Fruit fly (Drosophila melanogaster) whole organism, embryonic: ENCODE data around the gene inaE.

ENCODE experiments used
- Adf1 ChIP-seq: fragments of 200-800 bp; sonication (Bioruptor generic); IDR thresholded peaks from 2 replicates; pipeline ENCODE4 v1.3.6; 2022; ENCODE audit warnings: missing biosample characterization, missing genetic modification characterization
- Atf3 ChIP-seq: fragments of 200-800 bp; sonication (Bioruptor generic); optimal IDR thresholded peaks from 3 replicates; lab custom pipeline; 2016; ENCODE audit warnings: missing biosample characterization, missing genetic modification characterization
- CG10267 ChIP-seq: fragments of 200-800 bp; sonication (Bioruptor generic); optimal IDR thresholded peaks from 2 replicates; lab custom pipeline; 2018; ENCODE audit warnings: missing biosample characterization, mild to moderate bottlenecking, missing genetic modification characterization, moderate library complexity
- CG11093 ChIP-seq: fragments of 200-800 bp; sonication (Bioruptor generic); IDR thresholded peaks from 3 replicates; pipeline ENCODE4 v1.3.6; 2022; ENCODE audit warnings: missing biosample characterization, missing genetic modification characterization
- CG11247 ChIP-seq: fragments of 200-800 bp; sonication (Bioruptor generic); IDR thresholded peaks from 2 replicates; pipeline ENCODE4 v1.3.6; 2022; ENCODE audit warnings: missing biosample characterization, missing genetic modification characterization
- CG11456 ChIP-seq: fragments of 200-800 bp; sonication (Bioruptor generic); IDR thresholded peaks from 3 replicates; pipeline ENCODE4 v1.3.6; 2022; ENCODE audit warnings: missing biosample characterization, missing genetic modification characterization
- CG11504 ChIP-seq: fragments of 200-800 bp; sonication (Bioruptor generic); optimal IDR thresholded peaks from 3 replicates; lab custom pipeline; 2019; ENCODE audit warnings: missing biosample characterization, mild to moderate bottlenecking, missing genetic modification characterization, moderate library complexity
- CG11560 ChIP-seq: fragments of 200-800 bp; sonication (Bioruptor generic); IDR thresholded peaks from 3 replicates; pipeline ENCODE4 v1.3.6; 2022; ENCODE audit warnings: missing biosample characterization, missing genetic modification characterization
- CG12299 ChIP-seq: fragments of 200-800 bp; sonication (Bioruptor generic); optimal IDR thresholded peaks from 2 replicates; lab custom pipeline; 2018; ENCODE audit warnings: missing biosample characterization, mild to moderate bottlenecking, missing genetic modification characterization
- CG13123 ChIP-seq: fragments of 200-800 bp; sonication (Bioruptor generic); optimal IDR thresholded peaks from 2 replicates; lab custom pipeline; 2016; ENCODE audit warnings: missing biosample characterization, missing genetic modification characterization
- CG1647 ChIP-seq: fragments of 200-800 bp; sonication (Bioruptor generic); optimal IDR thresholded peaks from 3 replicates; lab custom pipeline; 2016; ENCODE audit warnings: missing biosample characterization, missing genetic modification characterization
- CG17568 ChIP-seq: fragments of 200-800 bp; sonication (Bioruptor generic); optimal IDR thresholded peaks from 2 replicates; lab custom pipeline; 2018; ENCODE audit warnings: missing biosample characterization, mild to moderate bottlenecking, missing genetic modification characterization, moderate library complexity
- CG18764 ChIP-seq: fragments of 200-800 bp; sonication (Bioruptor generic); optimal IDR thresholded peaks from 3 replicates; lab custom pipeline; 2016; ENCODE audit warnings: missing biosample characterization, missing genetic modification characterization
- CG2129 ChIP-seq: fragments of 200-800 bp; sonication (Bioruptor generic); IDR thresholded peaks from 2 replicates; pipeline ENCODE4 v1.3.6; 2022; ENCODE audit warnings: missing biosample characterization, missing genetic modification characterization; ENCODE audit not compliant: partially characterized antibody
- CG31365 ChIP-seq: fragments of 200-800 bp; sonication (Bioruptor generic); optimal IDR thresholded peaks from 2 replicates; lab custom pipeline; 2018; ENCODE audit warnings: missing biosample characterization, mild to moderate bottlenecking, missing genetic modification characterization
- CG3407 ChIP-seq: fragments of 200-800 bp; sonication (Bioruptor generic); optimal IDR thresholded peaks from 2 replicates; lab custom pipeline; 2018; ENCODE audit warnings: missing biosample characterization, mild to moderate bottlenecking, missing genetic modification characterization
- CG3726 ChIP-seq: fragments of 200-800 bp; sonication (Bioruptor generic); IDR thresholded peaks from 3 replicates; pipeline ENCODE4, ENCODE4 v1.3.6; 2022; ENCODE audit warnings: missing biosample characterization, missing genetic modification characterization
- CG5953 ChIP-seq: fragments of 200-800 bp; sonication (Bioruptor generic); IDR thresholded peaks from 2 replicates; pipeline ENCODE4 v1.3.6; 2022; ENCODE audit warnings: missing biosample characterization, missing genetic modification characterization
- CG7271 ChIP-seq: fragments of 200-800 bp; sonication (Bioruptor generic); optimal IDR thresholded peaks from 2 replicates; lab custom pipeline; 2018; ENCODE audit warnings: missing biosample characterization, mild to moderate bottlenecking, missing genetic modification characterization, moderate library complexity
- CG9215 ChIP-seq: fragments of 200-800 bp; sonication (Bioruptor generic); IDR thresholded peaks from 2 replicates; pipeline ENCODE4 v1.3.6; 2022; ENCODE audit warnings: missing biosample characterization, missing genetic modification characterization
- CHES-1-like ChIP-seq: fragments of 200-800 bp; sonication (Bioruptor generic); optimal IDR thresholded peaks from 2 replicates; lab custom pipeline; 2016; ENCODE audit warnings: missing biosample characterization, missing genetic modification characterization
- D19B ChIP-seq: fragments of 200-800 bp; sonication (Bioruptor generic); optimal IDR thresholded peaks from 2 replicates; lab custom pipeline; 2017; ENCODE audit warnings: missing biosample characterization, mild to moderate bottlenecking, missing genetic modification characterization
- Dek ChIP-seq: fragments of 200-800 bp; sonication (Bioruptor generic); optimal IDR thresholded peaks from 3 replicates; lab custom pipeline; 2019; ENCODE audit warnings: missing biosample characterization, mild to moderate bottlenecking, missing genetic modification characterization, moderate library complexity
- HLH3B ChIP-seq: fragments of 200-800 bp; sonication (Bioruptor generic); IDR thresholded peaks from 2 replicates; pipeline ENCODE4 v1.3.6; 2022; ENCODE audit warnings: missing biosample characterization, missing genetic modification characterization
- Hey ChIP-seq: fragments of 200-800 bp; sonication (Bioruptor generic); optimal IDR thresholded peaks from 3 replicates; lab custom pipeline; 2018; ENCODE audit warnings: missing biosample characterization, mild to moderate bottlenecking, missing genetic modification characterization
- Lim3 ChIP-seq: fragments of 200-800 bp; sonication (Bioruptor generic); IDR thresholded peaks from 2 replicates; pipeline ENCODE4 v1.3.6; 2022; ENCODE audit warnings: missing biosample characterization, missing genetic modification characterization
- NC2β ChIP-seq: fragments of 200-800 bp; sonication (Bioruptor generic); optimal IDR thresholded peaks from 2 replicates; lab custom pipeline; 2016; ENCODE audit warnings: missing biosample characterization, missing genetic modification characterization
- Nf-YA ChIP-seq: fragments of 200-800 bp; sonication (Bioruptor generic); IDR thresholded peaks from 2 replicates; pipeline ENCODE4 v1.3.6; 2022; ENCODE audit warnings: missing biosample characterization, missing genetic modification characterization
- Optix ChIP-seq: fragments of 200-800 bp; sonication (Bioruptor generic); IDR thresholded peaks from 3 replicates; pipeline ENCODE4 v1.3.6; 2022; ENCODE audit warnings: missing biosample characterization, missing genetic modification characterization
- Poxn ChIP-seq: fragments of 200-800 bp; sonication (Bioruptor generic); IDR thresholded peaks from 2 replicates; pipeline ENCODE4 v1.3.6; 2022; ENCODE audit warnings: missing biosample characterization, missing genetic modification characterization
- Sox100B ChIP-seq: fragments of 200-800 bp; sonication (Bioruptor generic); optimal IDR thresholded peaks from 3 replicates; lab custom pipeline; 2018; ENCODE audit warnings: missing biosample characterization, mild to moderate bottlenecking, missing genetic modification characterization
- Spps ChIP-seq: fragments of 200-800 bp; sonication (Bioruptor generic); optimal IDR thresholded peaks from 2 replicates; lab custom pipeline; 2018; ENCODE audit warnings: missing biosample characterization, mild to moderate bottlenecking, missing genetic modification characterization
- ab ChIP-seq: fragments of 200-800 bp; sonication (Bioruptor generic); optimal IDR thresholded peaks from 2 replicates; lab custom pipeline; 2016; ENCODE audit warnings: missing biosample characterization, missing genetic modification characterization
- ara ChIP-seq: fragments of 200-800 bp; sonication (Bioruptor generic); IDR thresholded peaks from 2 replicates; pipeline ENCODE4 v1.3.6; 2022; ENCODE audit warnings: missing biosample characterization, missing genetic modification characterization
- bab2 ChIP-seq: fragments of 200-800 bp; sonication (Bioruptor generic); optimal IDR thresholded peaks from 2 replicates; lab custom pipeline; 2016; ENCODE audit warnings: missing biosample characterization, missing genetic modification characterization
- cg ChIP-seq: fragments of 200-800 bp; sonication (Bioruptor generic); optimal IDR thresholded peaks from 3 replicates; lab custom pipeline; 2019; ENCODE audit warnings: missing biosample characterization, mild to moderate bottlenecking, missing genetic modification characterization, moderate library complexity
- chif ChIP-seq, 2 experiments: fragments of 200-800 bp; sonication (Bioruptor generic); optimal IDR thresholded peaks; 3 replicates each; lab custom pipeline; 2016; ENCODE audit warnings: missing biosample characterization in 2 of 2, missing genetic modification characterization in 2 of 2
- croc ChIP-seq: fragments of 200-800 bp; sonication (Bioruptor generic); conservative IDR thresholded peaks from 3 replicates; pipeline ENCODE4 v1.3.6; 2022; ENCODE audit warnings: missing biosample characterization, missing genetic modification characterization
- crol ChIP-seq: fragments of 200-800 bp; sonication (Bioruptor generic); IDR thresholded peaks from 2 replicates; pipeline ENCODE4 v1.3.6; 2022; ENCODE audit warnings: missing biosample characterization, missing genetic modification characterization
- ewg ChIP-seq: fragments of 200-800 bp; sonication (Bioruptor generic); optimal IDR thresholded peaks from 3 replicates; lab custom pipeline; 2017; ENCODE audit warnings: mild to moderate bottlenecking, missing biosample characterization, missing genetic modification reagents, missing genetic modification characterization
- fd3F ChIP-seq: fragments of 200-800 bp; sonication (Bioruptor generic); optimal IDR thresholded peaks from 2 replicates; lab custom pipeline; 2018; ENCODE audit warnings: missing biosample characterization, mild to moderate bottlenecking, missing genetic modification characterization, moderate library complexity
- hkb ChIP-seq, 2 experiments: fragments of 200-800 bp in 1 of 2; fragments of >200 bp in 1 of 2; sonication (Bioruptor generic) in 1 of 2; IDR thresholded peaks in 1 of 2; optimal IDR thresholded peaks in 1 of 2; 2 replicates each; pipeline versions ENCODE4 v1.3.6 to Lab custom; 2017 to 2022; ENCODE audit warnings: missing biosample characterization in 1 of 2, missing genetic modification characterization in 1 of 2
- kni ChIP-seq: fragments of 200-800 bp; sonication (Bioruptor generic); optimal IDR thresholded peaks from 3 replicates; lab custom pipeline; 2017; ENCODE audit warnings: mild to moderate bottlenecking, missing biosample characterization, missing genetic modification reagents, missing genetic modification characterization
- lola ChIP-seq, 3 experiments: fragments of >200 bp in 2 of 3; fragments of 200-800 bp in 1 of 3; sonication (Bioruptor generic) in 1 of 3; optimal IDR thresholded peaks; 2 replicates each; lab custom pipeline; 2017 to 2019; ENCODE audit warnings: missing biosample characterization in 3 of 3, missing genetic modification characterization in 3 of 3, mild to moderate bottlenecking in 1 of 3, moderate library complexity in 1 of 3
- prd ChIP-seq, 3 experiments: fragments of >200 bp in 2 of 3; fragments of 200-800 bp in 1 of 3; sonication (Bioruptor generic) in 1 of 3; optimal IDR thresholded peaks in 2 of 3; IDR thresholded peaks in 1 of 3; 2 replicates in 2 of 3; 3 replicates in 1 of 3; pipeline versions ENCODE4 v1.3.6 to Lab custom; 2017 to 2022; ENCODE audit warnings: missing biosample characterization in 1 of 3, missing genetic modification characterization in 1 of 3
- ssp ChIP-seq: fragments of 200-800 bp; sonication (Bioruptor generic); IDR thresholded peaks from 2 replicates; pipeline ENCODE4 v1.3.6; 2022; ENCODE audit warnings: missing biosample characterization, missing genetic modification characterization
- tgo ChIP-seq: fragments of 200-800 bp; sonication (Bioruptor generic); IDR thresholded peaks from 3 replicates; pipeline ENCODE4 v1.3.6; 2022; ENCODE audit warnings: missing biosample characterization, missing genetic modification characterization
- trem ChIP-seq: fragments of 200-800 bp; optimal IDR thresholded peaks from 3 replicates; lab custom pipeline; 2019; ENCODE audit warnings: missing biosample characterization, mild to moderate bottlenecking, missing genetic modification characterization, moderate library complexity
- z ChIP-seq: fragments of 200-800 bp; sonication (Bioruptor generic); IDR thresholded peaks from 3 replicates; pipeline ENCODE4 v1.3.6; 2022; ENCODE audit warnings: missing biosample characterization, missing genetic modification characterization

inaE gene

DNA sequence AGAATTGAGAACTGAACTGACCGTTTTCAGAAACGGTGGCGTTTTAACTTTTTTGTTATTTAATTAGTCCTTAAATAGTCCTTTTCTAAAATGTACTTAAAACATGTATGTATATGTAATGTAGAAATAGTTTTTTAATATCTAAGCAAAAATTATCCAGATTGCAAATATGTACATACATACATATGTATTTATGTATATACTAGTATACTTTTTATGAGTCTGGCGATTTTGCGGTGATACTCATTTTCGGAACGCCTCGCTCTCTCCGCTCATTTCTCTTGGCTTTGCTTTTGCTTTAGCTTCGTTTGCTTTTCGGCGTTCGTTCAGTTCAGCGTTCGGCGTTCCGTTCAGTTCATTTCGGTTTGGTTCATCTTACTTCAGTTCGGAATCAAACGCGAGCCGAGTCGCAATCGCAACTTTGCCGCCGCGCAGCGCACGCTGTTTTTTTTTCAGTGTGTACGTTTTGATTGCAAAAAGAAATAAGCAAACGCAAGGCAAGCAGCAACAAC, 21.1 kb upstream of the inaE start, which contains the start of gene rdgB (continued):
- TF ChIP-seq chif (GFP tag; optimal IDR thresholded peaks at IDR 0.05; lab: Kevin White, UChicago) (peak in 1 of 2 experiments; percentile 33), ara (GFP tag; lab: Robert Waterston, UW) (peak; percentile 41; the same call in 1 of the 2 replicates), CHES-1-like (GFP tag; lab: Kevin White, UChicago) (no peak), tgo (peak; percentile 71), CG7271 (no peak), Optix (peak; percentile 20; the same call in 1 of the 3 replicates), cg (no peak), CG31365 (no peak), CG3407 (GFP tag; lab: Kevin White, UChicago) (peak; percentile 77), Hey (tag; lab: Kevin White, UChicago) (no peak), crol (GFP tag; lab: Robert Waterston, UW) (no peak), HLH3B (GFP tag; lab: Robert Waterston, UW) (peak; percentile 72), CG1647 (GFP tag; lab: Kevin White, UChicago) (no peak), CG17568 (GFP tag; lab: Kevin White, UChicago) (peak; percentile 10), Poxn (GFP tag; lab: Robert Waterston, UW) (no peak; the same call in 1 of the 2 replicates), croc (GFP tag; lab: Robert Waterston, UW) (peak; percentile 69; the same call in 2 of the 3 replicates), Sox100B (GFP tag; lab: Kevin White, UChicago) (peak; percentile 92), ab (peak; percentile 7), Lim3 (GFP tag; lab: Robert Waterston, UW) (no peak), Nf-YA (no peak), CG11247 (peak; percentile 77), CG11093 (GFP tag; lab: Robert Waterston, UW) (peak; percentile 60; the same call in 2 of the 3 replicates), bab2 (GFP tag; lab: Kevin White, UChicago) (peak; percentile 37), CG11456 (peak; percentile 80), lola (GFP tag; optimal IDR thresholded peaks at IDR 0.05; lab: Kevin White, UChicago) (peak in 1 of 3 experiments; percentile 72), CG18764 (GFP tag; lab: Kevin White, UChicago) (no peak), CG12299 (tag; lab: Kevin White, UChicago) (peak; percentile 60), hkb (optimal IDR thresholded peaks at IDR 0.05; lab: Kevin White, UChicago) (no peak), hkb (GFP tag; IDR thresholded peaks at IDR 0.05; lab: Robert Waterston, UW) (peak; percentile 82), Dek (tag; lab: Kevin White, UChicago) (peak; percentile 85), Spps (tag; lab: Kevin White, UChicago) (no peak), CG2129 (no peak), CG9215 (peak; percentile 81), CG11560 (tag; lab: Robert Waterston, UW) (no peak), CG5953 (GFP tag; lab: Robert Waterston, UW) (no peak; the same call in 1 of the 2 replicates), Atf3 (no peak), CG11504 (tag; lab: Kevin White, UChicago) (peak; percentile 88), z (GFP tag; lab: Robert Waterston, UW) (no peak), ssp (GFP tag; lab: Robert Waterston, UW) (peak; percentile 68), fd3F (GFP tag; lab: Kevin White, UChicago) (peak; percentile 57), kni (GFP tag; lab: Kevin White, UChicago) (peak; percentile 30), Adf1 (peak; percentile 40; the same call in 1 of the 2 replicates), prd (optimal IDR thresholded peaks at IDR 0.05; lab: Kevin White, UChicago) (no peak), prd (GFP tag; IDR thresholded peaks at IDR 0.05; lab: Robert Waterston, UW) (peak; percentile 72), D19B (GFP tag; lab: Kevin White, UChicago) (peak; percentile 57), ewg (peak; percentile 85), CG10267 (tag; lab: Kevin White, UChicago) (peak; percentile 66), NC2β (no peak), CG13123 (peak; percentile 40), trem (tag; lab: Kevin White, UChicago) (peak; percentile 36), CG3726 (GFP tag; lab: Robert Waterston, UW) (no peak)
